Fruit fly (Drosophila melanogaster): ENCODE data around the gene Rab7.

The Rab7 gene

dm6 chr3R:23992823-23993797 lies at the start of gene Rab7, which contains the start of gene Epp:
TSS of gene Rab7 (plus strand) at chr3R:23993008.
TSS of gene Epp (minus strand) at chr3R:23992916.
- TF ChIP-seq pan (optimal IDR thresholded peaks at IDR 0.05): no peak
- TF ChIP-seq usp (GFP tag; optimal IDR thresholded peaks at IDR 0.05): no peak
- no peak for TF ChIP-seq Dll (optimal IDR thresholded peaks at IDR 0.05)
- no peak for TF ChIP-seq psq (optimal IDR thresholded peaks at IDR 0.05)
- no peak for TF ChIP-seq EcR (GFP tag; optimal IDR thresholded peaks at IDR 0.05)
- no peak for TF ChIP-seq CG8478 (optimal IDR thresholded peaks at IDR 0.05)

dm6 chr3R:23943843-23944356 lies 48.9 kb upstream of the Rab7 start:
- no peak for TF ChIP-seq CG8478 (optimal IDR thresholded peaks at IDR 0.05)
- no peak for TF ChIP-seq psq (optimal IDR thresholded peaks at IDR 0.05)
- no peak for TF ChIP-seq pan (optimal IDR thresholded peaks at IDR 0.05)
- no peak for TF ChIP-seq usp (GFP tag; optimal IDR thresholded peaks at IDR 0.05)
- TF ChIP-seq Dll (optimal IDR thresholded peaks at IDR 0.05): no peak
- no peak for TF ChIP-seq EcR (GFP tag; optimal IDR thresholded peaks at IDR 0.05)

dm6 chr3R:23947002-23947401 lies 45.8 kb upstream of the Rab7 start:
- no peak for TF ChIP-seq pan (optimal IDR thresholded peaks at IDR 0.05)
- TF ChIP-seq psq (optimal IDR thresholded peaks at IDR 0.05): no peak
- no peak for TF ChIP-seq Dll (optimal IDR thresholded peaks at IDR 0.05)
- TF ChIP-seq usp (GFP tag; optimal IDR thresholded peaks at IDR 0.05): no peak

dm6 chr3R:23948324-23948465 lies 44.6 kb upstream of the Rab7 start, which contains the start of gene CG12268:
TSS of gene CG12268 (minus strand) at chr3R:23948424.
- no peak for TF ChIP-seq pan (optimal IDR thresholded peaks at IDR 0.05)

dm6 chr3R:23948466-23949413 lies 44.1 kb upstream of the Rab7 start:
- TF ChIP-seq EcR (GFP tag; optimal IDR thresholded peaks at IDR 0.05) (no peak), Dll (optimal IDR thresholded peaks at IDR 0.05) (peak; percentile 56)

dm6 chr3R:23955380-23955779 lies 37.4 kb upstream of the Rab7 start:
- TF ChIP-seq EcR (GFP tag; optimal IDR thresholded peaks at IDR 0.05) (no peak), usp (GFP tag; optimal IDR thresholded peaks at IDR 0.05) (no peak), pan (optimal IDR thresholded peaks at IDR 0.05) (no peak), psq (optimal IDR thresholded peaks at IDR 0.05) (no peak), CG8478 (optimal IDR thresholded peaks at IDR 0.05) (no peak), Dll (optimal IDR thresholded peaks at IDR 0.05) (no peak)

dm6 chr3R:23958091-23958838 lies 34.5 kb upstream of the Rab7 start, which contains the start of the genes GluProRS and AP-1sigma:
TSS of gene GluProRS (minus strand) at chr3R:23958391.
TSS of gene AP-1sigma (plus strand) at chr3R:23958651.
- TF ChIP-seq pan (optimal IDR thresholded peaks at IDR 0.05) (no peak), CG8478 (optimal IDR thresholded peaks at IDR 0.05) (no peak), Dll (optimal IDR thresholded peaks at IDR 0.05) (no peak), usp (GFP tag; optimal IDR thresholded peaks at IDR 0.05) (no peak), psq (optimal IDR thresholded peaks at IDR 0.05) (no peak), EcR (GFP tag; optimal IDR thresholded peaks at IDR 0.05) (no peak)

- TF ChIP-seq Dll (optimal IDR thresholded peaks at IDR 0.05) (no peak), usp (GFP tag; optimal IDR thresholded peaks at IDR 0.05) (no peak), pan (optimal IDR thresholded peaks at IDR 0.05) (no peak), psq (optimal IDR thresholded peaks at IDR 0.05) (no peak), EcR (GFP tag; optimal IDR thresholded peaks at IDR 0.05) (no peak), CG8478 (optimal IDR thresholded peaks at IDR 0.05) (no peak)
Observed at dm6 chr3R:23960865-23961264, 31.9 kb upstream of the Rab7 start.

dm6 chr3R:23962781-23963222 lies 30.0 kb upstream of the Rab7 start, which contains the start of gene CG31140:
TSS of gene CG31140 (plus strand) at chr3R:23963180.
- TF ChIP-seq CG8478 (optimal IDR thresholded peaks at IDR 0.05): peak; percentile 59
- TF ChIP-seq pan (optimal IDR thresholded peaks at IDR 0.05): no peak

dm6 chr3R:23964913-23965718 lies 27.7 kb upstream of the Rab7 start:
- TF ChIP-seq psq (optimal IDR thresholded peaks at IDR 0.05) (no peak), usp (GFP tag; optimal IDR thresholded peaks at IDR 0.05) (no peak), EcR (GFP tag; optimal IDR thresholded peaks at IDR 0.05) (no peak), CG8478 (optimal IDR thresholded peaks at IDR 0.05) (no peak), Dll (optimal IDR thresholded peaks at IDR 0.05) (no peak), pan (optimal IDR thresholded peaks at IDR 0.05) (no peak)

- no peak for TF ChIP-seq CG8478 (optimal IDR thresholded peaks at IDR 0.05)
- no peak for TF ChIP-seq psq (optimal IDR thresholded peaks at IDR 0.05)
- no peak for TF ChIP-seq Dll (optimal IDR thresholded peaks at IDR 0.05)
- no peak for TF ChIP-seq pan (optimal IDR thresholded peaks at IDR 0.05)
- TF ChIP-seq EcR (GFP tag; optimal IDR thresholded peaks at IDR 0.05): no peak
- TF ChIP-seq usp (GFP tag; optimal IDR thresholded peaks at IDR 0.05): no peak
Observed at dm6 chr3R:23969449-23969848, 23.4 kb upstream of the Rab7 start.
